Worm (Caenorhabditis elegans) whole organism, young adult: ENCODE results near the gene rev-3.

Source experiments
- B0035.1 ChIP-seq: sonication (generic microtip); optimal IDR thresholded peaks from 2 replicates; lab custom pipeline; 2016; ENCODE audit warnings: missing genetic modification characterization, mild to moderate bottlenecking, missing compliant biosample characterization, missing genotype, missing genetic modification reagents
- B0336.3 ChIP-seq: fragments of 200-800 bp; sonication (Bioruptor generic); IDR thresholded peaks from 2 replicates; pipeline ENCODE4 v1.3.6; 2022; ENCODE audit warnings: missing genetic modification characterization, missing compliant biosample characterization
- F22D6.2 ChIP-seq: sonication (generic microtip); optimal IDR thresholded peaks from 2 replicates; lab custom pipeline; 2016; ENCODE audit warnings: mild to moderate bottlenecking, missing genetic modification characterization, missing compliant biosample characterization
- F37B4.10 ChIP-seq: fragments of 200-800 bp; sonication (Bioruptor generic); IDR thresholded peaks from 2 replicates; pipeline ENCODE4 v1.3.6; 2022; ENCODE audit warnings: missing genetic modification characterization, missing compliant biosample characterization
- F55B11.4 ChIP-seq: sonication (generic microtip); optimal IDR thresholded peaks from 2 replicates; lab custom pipeline; 2016; ENCODE audit warnings: missing compliant biosample characterization, missing genetic modification characterization, borderline replicate concordance; ENCODE audit not compliant: insufficient read depth
- F57A8.1 ChIP-seq: fragments of 200-800 bp; sonication (Bioruptor generic); optimal IDR thresholded peaks from 2 replicates; lab custom pipeline; 2018; ENCODE audit warnings: mild to moderate bottlenecking, missing genetic modification characterization, moderate library complexity, missing compliant biosample characterization
- K11D2.4 ChIP-seq: fragments of 200-800 bp; sonication (Bioruptor generic); IDR thresholded peaks from 2 replicates; pipeline ENCODE4 v1.3.6; 2022; ENCODE audit warnings: missing genetic modification reagents, missing genetic modification characterization, missing compliant biosample characterization
- K12H6.12 ChIP-seq: fragments of 200-800 bp; sonication (Bioruptor generic); optimal IDR thresholded peaks from 2 replicates; lab custom pipeline; 2018; ENCODE audit warnings: mild to moderate bottlenecking, missing genetic modification characterization, missing compliant biosample characterization
- Y56A3A.18 ChIP-seq: fragments of 200-800 bp; sonication (Bioruptor generic); IDR thresholded peaks from 2 replicates; pipeline ENCODE4 v1.3.6; 2022; ENCODE audit warnings: missing genetic modification reagents, missing genetic modification characterization, missing compliant biosample characterization
- Y67H2A.10 ChIP-seq: fragments of 200-800 bp; sonication (Bioruptor generic); conservative IDR thresholded peaks from 2 replicates; pipeline ENCODE4 v1.3.6; 2022; ENCODE audit warnings: missing genetic modification reagents, missing genetic modification characterization, missing compliant biosample characterization
- Y95B8A.8 ChIP-seq: fragments of 200-800 bp; sonication (Bioruptor generic); IDR thresholded peaks from 2 replicates; pipeline ENCODE4 v1.3.6; 2022; ENCODE audit warnings: missing genetic modification reagents, missing genetic modification characterization, missing compliant biosample characterization
- ZK185.1 ChIP-seq: sonication (generic microtip); optimal IDR thresholded peaks from 2 replicates; lab custom pipeline; 2016; ENCODE audit warnings: mild to moderate bottlenecking, missing genetic modification characterization, missing compliant biosample characterization; ENCODE audit not compliant: poor library complexity, severe bottlenecking
- aptf-2 ChIP-seq: fragments of 200-800 bp; sonication (Bioruptor generic); conservative IDR thresholded peaks from 2 replicates; pipeline ENCODE4 v1.3.6; 2022; ENCODE audit warnings: missing genetic modification reagents, missing genetic modification characterization, missing compliant biosample characterization
- attf-3 ChIP-seq: fragments of 200-800 bp; sonication (Bioruptor generic); conservative IDR thresholded peaks from 2 replicates; pipeline ENCODE4 v1.3.6; 2022; ENCODE audit warnings: missing genetic modification reagents, missing genetic modification characterization, missing compliant biosample characterization
- cebp-1 ChIP-seq, 2 experiments: fragments of 200-800 bp in 1 of 2; sonication (Bioruptor generic) in 1 of 2; sonication (generic microtip) in 1 of 2; IDR thresholded peaks in 1 of 2; optimal IDR thresholded peaks in 1 of 2; 2 replicates each; pipeline versions ENCODE4 v1.3.6 to Lab custom; 2017 to 2022; ENCODE audit warnings: missing compliant biosample characterization in 2 of 2, missing genetic modification characterization in 2 of 2, mild to moderate bottlenecking in 1 of 2, missing genetic modification reagents in 1 of 2, moderate library complexity in 1 of 2
- ceh-58 ChIP-seq: fragments of 200-800 bp; sonication (Bioruptor generic); IDR thresholded peaks from 2 replicates; pipeline ENCODE4 v1.3.6; 2022; ENCODE audit warnings: missing genetic modification characterization, missing compliant biosample characterization
- chd-7 ChIP-seq: sonication (generic microtip); optimal IDR thresholded peaks from 2 replicates; lab custom pipeline; 2016; ENCODE audit warnings: mild to moderate bottlenecking, missing genetic modification characterization, moderate library complexity, missing compliant biosample characterization
- dox-1 ChIP-seq: fragments of 200-800 bp; sonication (Bioruptor generic); IDR thresholded peaks from 2 replicates; pipeline ENCODE4 v1.3.6; 2022; ENCODE audit warnings: missing genetic modification reagents, missing genetic modification characterization, missing compliant biosample characterization
- efl-1 ChIP-seq: fragments of 150-350 bp; optimal IDR thresholded peaks from 2 replicates; lab custom pipeline; 2014; ENCODE audit warnings: missing biosample characterization, missing genetic modification reagents, missing genetic modification characterization
- egl-44 ChIP-seq: fragments of 200-800 bp; sonication (Bioruptor generic); IDR thresholded peaks from 2 replicates; pipeline ENCODE4 v1.3.6; 2022; ENCODE audit warnings: missing genetic modification reagents, missing genetic modification characterization, missing compliant biosample characterization
- hlh-12 ChIP-seq: sonication (generic microtip); optimal IDR thresholded peaks from 2 replicates; lab custom pipeline; 2016; ENCODE audit warnings: missing genetic modification characterization, missing compliant biosample characterization
- hlh-26 ChIP-seq: fragments of 200-800 bp; sonication (Bioruptor generic); conservative IDR thresholded peaks from 2 replicates; pipeline ENCODE4 v1.3.6; 2022; ENCODE audit warnings: missing genetic modification reagents, missing genetic modification characterization, missing compliant biosample characterization
- hsf-1 ChIP-seq: fragments of 200-800 bp; sonication (Bioruptor generic); IDR thresholded peaks from 2 replicates; pipeline ENCODE4 v1.3.6; 2022; ENCODE audit warnings: missing genetic modification reagents, missing genetic modification characterization, missing compliant biosample characterization
- let-607 ChIP-seq, 2 experiments: fragments of 200-800 bp in 1 of 2; sonication (Bioruptor generic) in 1 of 2; sonication (generic microtip) in 1 of 2; optimal IDR thresholded peaks; 2 replicates each; lab custom pipeline; 2016 to 2018; ENCODE audit warnings: mild to moderate bottlenecking in 2 of 2, missing compliant biosample characterization in 2 of 2, missing genetic modification characterization in 2 of 2, moderate library complexity in 2 of 2, missing genotype in 1 of 2
- lin-40 ChIP-seq: sonication (generic microtip); optimal IDR thresholded peaks from 2 replicates; lab custom pipeline; 2016; ENCODE audit warnings: missing genetic modification characterization, mild to moderate bottlenecking, missing compliant biosample characterization, missing genotype, missing genetic modification reagents
- lir-1 ChIP-seq: fragments of 200-800 bp; sonication (Bioruptor generic); conservative IDR thresholded peaks from 2 replicates; pipeline ENCODE4 v1.3.6; 2022; ENCODE audit warnings: missing genetic modification reagents, missing genetic modification characterization, missing compliant biosample characterization
- madf-3 ChIP-seq: fragments of 200-800 bp; sonication (Bioruptor generic); IDR thresholded peaks from 2 replicates; pipeline ENCODE4 v1.3.6; 2022; ENCODE audit warnings: missing genetic modification reagents, missing genetic modification characterization, missing compliant biosample characterization
- madf-6 ChIP-seq: fragments of 200-800 bp; sonication (Bioruptor generic); IDR thresholded peaks from 2 replicates; pipeline ENCODE4 v1.3.6; 2022; ENCODE audit warnings: missing genetic modification reagents, missing genetic modification characterization, missing compliant biosample characterization
- mcd-1 ChIP-seq: fragments of 200-800 bp; sonication (Bioruptor generic); IDR thresholded peaks from 2 replicates; pipeline ENCODE4 v1.3.6; 2022; ENCODE audit warnings: missing genetic modification reagents, missing genetic modification characterization, missing compliant biosample characterization
- mes-4 ChIP-seq: sonication (generic microtip); optimal IDR thresholded peaks from 2 replicates; lab custom pipeline; 2016; ENCODE audit warnings: missing genotype, missing genetic modification characterization, missing compliant biosample characterization
- pha-4 ChIP-seq: fragments of 150-350 bp; sonication (generic microtip); optimal IDR thresholded peaks from 2 replicates; lab custom pipeline; 2014; ENCODE audit warnings: missing biosample characterization, missing genetic modification reagents, missing genetic modification characterization
- snpc-1.1 ChIP-seq: sonication (generic microtip); optimal IDR thresholded peaks from 2 replicates; lab custom pipeline; 2017; ENCODE audit warnings: missing genetic modification characterization, mild to moderate bottlenecking, missing compliant biosample characterization, antibody characterized with exemption, moderate library complexity, missing genotype, missing genetic modification reagents; ENCODE audit not compliant: insufficient read depth
- snpc-1.3 ChIP-seq: sonication (generic microtip); optimal IDR thresholded peaks from 2 replicates; lab custom pipeline; 2017; ENCODE audit warnings: missing genetic modification characterization, mild to moderate bottlenecking, missing compliant biosample characterization, antibody characterized with exemption, moderate library complexity, missing genotype, missing genetic modification reagents; ENCODE audit not compliant: insufficient read depth
- snpc-4 ChIP-seq, 5 experiments: fragments of 150-350 bp in 1 of 5; sonication (generic microtip) in 4 of 5; optimal IDR thresholded peaks; 2 replicates each; lab custom pipeline; 2014 to 2018; ENCODE audit warnings: missing genetic modification characterization in 5 of 5, missing biosample characterization in 3 of 5, antibody characterized with exemption in 2 of 5, mild to moderate bottlenecking in 2 of 5, missing compliant biosample characterization in 2 of 5, missing genotype in 2 of 5, moderate library complexity in 2 of 5, missing genetic modification reagents in 1 of 5
- somi-1 ChIP-seq: fragments of 200-800 bp; sonication (Bioruptor generic); optimal IDR thresholded peaks from 2 replicates; lab custom pipeline; 2018; ENCODE audit warnings: mild to moderate bottlenecking, missing genetic modification characterization, missing compliant biosample characterization
- tbp1 ChIP-seq: fragments of 200-800 bp; sonication (Bioruptor generic); optimal IDR thresholded peaks from 2 replicates; lab custom pipeline; 2018; ENCODE audit warnings: mild to moderate bottlenecking, missing genetic modification characterization, missing compliant biosample characterization
- xnd-1 ChIP-seq: sonication (generic microtip); optimal IDR thresholded peaks from 2 replicates; lab custom pipeline; 2016; ENCODE audit warnings: missing genotype, missing genetic modification reagents, missing genetic modification characterization, missing compliant biosample characterization
- zfh-2 ChIP-seq: fragments of 200-800 bp; sonication (Bioruptor generic); conservative IDR thresholded peaks from 2 replicates; pipeline ENCODE4 v1.3.6; 2022; ENCODE audit warnings: missing genetic modification reagents, missing genetic modification characterization, missing compliant biosample characterization
- ztf-3 ChIP-seq: fragments of 200-800 bp; sonication (Bioruptor generic); optimal IDR thresholded peaks from 2 replicates; lab custom pipeline; 2018; ENCODE audit warnings: mild to moderate bottlenecking, missing genetic modification characterization, missing compliant biosample characterization

rev-3 gene

ce11 chrIII:5828065-5828464 lies 37.6 kb upstream of the rev-3 start:
- TF ChIP-seq Y95B8A.8 (GFP tag; lab: Robert Waterston, UW), result peak; percentile 50; the same call in 1 of the 2 replicates
- TF ChIP-seq hlh-12 (tag; lab: Kevin White, UChicago), result no peak
- TF ChIP-seq madf-6 (GFP tag; lab: Robert Waterston, UW), result 0 out of 2 replicates have a peak, but pooled peaks have one; percentile 6
- TF ChIP-seq ztf-3 (GFP tag; lab: Kevin White, UChicago), result no peak
- TF ChIP-seq snpc-1.3, result no peak
- TF ChIP-seq mcd-1 (GFP tag; lab: Robert Waterston, UW), result no peak
- TF ChIP-seq Y67H2A.10, result peak; percentile 43; the same call in 1 of the 2 replicates
- 0 out of 2 replicates have a peak, but pooled peaks have one; percentile 5 for TF ChIP-seq dox-1 (GFP tag; lab: Robert Waterston, UW)
- peak; percentile 52; the same call in 1 of the 2 replicates for TF ChIP-seq B0336.3 (GFP tag; lab: Robert Waterston, UW)
- TF ChIP-seq ZK185.1 (tag; lab: Kevin White, UChicago), result peak; percentile 0
- no peak for TF ChIP-seq F22D6.2 (tag; lab: Kevin White, UChicago)
- TF ChIP-seq somi-1, result no peak
- TF ChIP-seq tbp1 (GFP tag; lab: Kevin White, UChicago), result no peak
- no peak for TF ChIP-seq Y56A3A.18 (GFP tag; lab: Robert Waterston, UW)
- TF ChIP-seq lir-1 (GFP tag; lab: Robert Waterston, UW), result 0 out of 2 replicates have a peak, but pooled peaks have one; percentile 5
- no peak for TF ChIP-seq pha-4 (tag; lab: Kevin White, UChicago)
- TF ChIP-seq madf-3 (GFP tag; lab: Robert Waterston, UW), result peak; percentile 76
- no peak for TF ChIP-seq chd-7 (tag; lab: Kevin White, UChicago)
- TF ChIP-seq aptf-2 (GFP tag; lab: Robert Waterston, UW), result no peak
- no peak for TF ChIP-seq cebp-1 (GFP tag; IDR thresholded peaks at IDR 0.05; lab: Robert Waterston, UW)
- peak; percentile 8 for TF ChIP-seq cebp-1 (tag; optimal IDR thresholded peaks at IDR 0.05; lab: Kevin White, UChicago)
- no peak for TF ChIP-seq F55B11.4 (tag; lab: Kevin White, UChicago)
- TF ChIP-seq attf-3 (GFP tag; lab: Robert Waterston, UW), result no peak
- TF ChIP-seq K11D2.4 (GFP tag; lab: Robert Waterston, UW), result 0 out of 2 replicates have a peak, but pooled peaks have one; percentile 14
- no peak for TF ChIP-seq ceh-58 (GFP tag; lab: Robert Waterston, UW)
- no peak for TF ChIP-seq K12H6.12
- TF ChIP-seq F57A8.1, result no peak
- no peak for TF ChIP-seq B0035.1
- TF ChIP-seq mes-4 (tag; lab: Kevin White, UChicago), result no peak
- TF ChIP-seq xnd-1 (tag; lab: Kevin White, UChicago), result no peak
- TF ChIP-seq hlh-26 (GFP tag; lab: Robert Waterston, UW), result no peak
- TF ChIP-seq let-607 (tag; optimal IDR thresholded peaks at IDR 0.05; lab: Kevin White, UChicago), result no peak
- no peak for TF ChIP-seq lin-40 (tag; lab: Kevin White, UChicago)
- TF ChIP-seq egl-44 (GFP tag; lab: Robert Waterston, UW), result 0 out of 2 replicates have a peak, but pooled peaks have one; percentile 12
- TF ChIP-seq hsf-1 (GFP tag; lab: Robert Waterston, UW), result no peak
- no peak for TF ChIP-seq efl-1 (GFP tag; lab: Kevin White, UChicago)
- no peak for TF ChIP-seq snpc-1.1 (tag; lab: Kevin White, UChicago)

DNA sequence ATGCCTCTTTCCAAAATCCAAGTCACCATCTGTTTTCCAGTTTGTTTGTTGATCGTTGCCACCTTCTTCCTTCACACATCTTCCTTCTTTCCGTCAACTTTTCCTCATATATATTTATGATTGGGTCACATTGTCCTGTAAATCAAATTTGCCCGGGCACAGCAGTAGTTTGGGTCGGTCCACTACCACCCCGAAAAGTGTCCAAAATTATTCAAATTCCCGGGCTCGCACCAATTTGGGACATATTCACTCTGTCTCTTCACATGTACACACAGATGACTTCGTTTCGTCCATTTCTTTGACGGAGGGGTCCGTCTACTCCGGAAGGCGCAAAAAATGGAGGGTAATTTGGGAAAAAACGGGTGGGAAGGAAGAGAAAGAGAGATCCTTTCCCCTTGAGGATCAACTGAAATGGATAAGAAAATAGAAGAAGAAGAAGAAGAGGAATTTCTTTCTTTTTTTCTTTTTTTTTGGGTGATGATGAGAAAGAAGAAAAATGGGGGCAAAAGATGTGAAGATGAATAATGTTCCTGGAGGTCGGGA lies 36.5 kb upstream of the rev-3 start:
- TF ChIP-seq snpc-4 (GFP tag; optimal IDR thresholded peaks at IDR 0.05; lab: Kevin White, UChicago) (no peak), snpc-4 (tag; optimal IDR thresholded peaks at IDR 0.05; lab: Kevin White, UChicago) (no peak), F37B4.10 (GFP tag; lab: Robert Waterston, UW) (0 out of 2 replicates have a peak, but pooled peaks have one; percentile 30), zfh-2 (GFP tag; lab: Robert Waterston, UW) (0 out of 2 replicates have a peak, but pooled peaks have one; percentile 40)
